Worm (Caenorhabditis elegans): ENCODE measurements around the gene gcs-1.

gcs-1 gene

ce11 chrII:9060332-9060840 lies 22.3 kb upstream of the gcs-1 start (continued):
- peak; percentile 97 for TF ChIP-seq mep-1 (tag; optimal IDR thresholded peaks at IDR 0.05)
- TF ChIP-seq mxl-3 (GFP tag; optimal IDR thresholded peaks at IDR 0.05) = peak; percentile 95
- peak; percentile 67; the same call in 1 of the 2 replicates for TF ChIP-seq pha-4 (GFP tag; IDR thresholded peaks at IDR 0.05)
- no peak for TF ChIP-seq pha-4 (tag; optimal IDR thresholded peaks at IDR 0.05)
- TF ChIP-seq ZK546.5 (tag; optimal IDR thresholded peaks at IDR 0.05) = peak in 1 of 2 experiments; percentile 47
- TF ChIP-seq egl-43 (GFP tag; IDR thresholded peaks at IDR 0.05) = peak; percentile 85
- peak; percentile 100 for TF ChIP-seq aha-1 (tag)
- TF ChIP-seq skn-1 (tag; optimal IDR thresholded peaks at IDR 0.05) = no peak
- TF ChIP-seq duxl-1 (tag; optimal IDR thresholded peaks at IDR 0.05; ENCODE audit: poor library complexity) = no peak
- TF ChIP-seq F10B5.3 (tag; optimal IDR thresholded peaks at IDR 0.05) = no peak
- no peak for TF ChIP-seq ztf-11 (tag; optimal IDR thresholded peaks at IDR 0.05)
- no peak for TF ChIP-seq zip-11 (GFP tag; IDR thresholded peaks at IDR 0.05)
- TF ChIP-seq Y5F2A.4 (GFP tag; optimal IDR thresholded peaks at IDR 0.05) = no peak
- TF ChIP-seq zag-1 (tag; optimal IDR thresholded peaks at IDR 0.05) = peak; percentile 47
- peak; percentile 70 for TF ChIP-seq tra-1 (GFP tag; IDR thresholded peaks at IDR 0.05)
- TF ChIP-seq lsy-2 (tag; optimal IDR thresholded peaks at IDR 0.05) = peak; percentile 79 to 90
- TF ChIP-seq tag-97 (GFP tag; IDR thresholded peaks at IDR 0.05) = no peak
- no peak for TF ChIP-seq zip-2 (tag; optimal IDR thresholded peaks at IDR 0.05)
- peak; percentile 95 for TF ChIP-seq nhr-6 (tag; optimal IDR thresholded peaks at IDR 0.05)
- no peak; the same call in 1 of the 2 replicates for TF ChIP-seq vab-7 (GFP tag; IDR thresholded peaks at IDR 0.05)
- peak; percentile 85 for TF ChIP-seq dmd-6 (GFP tag; IDR thresholded peaks at IDR 0.05)
- TF ChIP-seq lin-38 (GFP tag; IDR thresholded peaks at IDR 0.05) = peak; percentile 83

ce11 chrII:9059010-9059409 lies 20.9 kb upstream of the gcs-1 start:
- TF ChIP-seq R02D3.7 (tag; optimal IDR thresholded peaks at IDR 0.05) = no peak

ce11 chrII:9057035-9057668 lies 19.1 kb upstream of the gcs-1 start, which contains the start of gene rpl-32:
Gene rpl-32 (minus strand): TSS chrII:9057085.
- no peak for TF ChIP-seq spr-3 (GFP tag; optimal IDR thresholded peaks at IDR 0.05)
- TF ChIP-seq ceh-28 (tag; optimal IDR thresholded peaks at IDR 0.05) = no peak
- TF ChIP-seq fkh-10 (GFP tag; optimal IDR thresholded peaks at IDR 0.05) = peak; percentile 14
- TF ChIP-seq mdl-1 (tag; optimal IDR thresholded peaks at IDR 0.05) = no peak
- TF ChIP-seq egl-27 (tag; optimal IDR thresholded peaks at IDR 0.05) = no peak
- no peak for TF ChIP-seq spr-1 (tag; optimal IDR thresholded peaks at IDR 0.05)
- no peak for TF ChIP-seq tag-97 (GFP tag; IDR thresholded peaks at IDR 0.05)
- no peak for TF ChIP-seq zfp-3 (GFP tag; conservative IDR thresholded peaks at IDR 0.05)
- TF ChIP-seq zip-11 (GFP tag; IDR thresholded peaks at IDR 0.05) = no peak
- no peak for TF ChIP-seq gei-8 (GFP tag; optimal IDR thresholded peaks at IDR 0.05)
- TF ChIP-seq T26A8.4 (GFP tag; IDR thresholded peaks at IDR 0.05) = no peak
- no peak for TF ChIP-seq cey-2 (tag; optimal IDR thresholded peaks at IDR 0.05; ENCODE audit: borderline replicate concordance, insufficient read depth)
- TF ChIP-seq set-16 (GFP tag; IDR thresholded peaks at IDR 0.05) = no peak
- TF ChIP-seq ceh-82 (tag; optimal IDR thresholded peaks at IDR 0.05) = no peak
- TF ChIP-seq mep-1 (tag; optimal IDR thresholded peaks at IDR 0.05) = peak; percentile 84
- no peak for TF ChIP-seq egl-43 (GFP tag; IDR thresholded peaks at IDR 0.05)
- TF ChIP-seq mxl-3 (GFP tag; optimal IDR thresholded peaks at IDR 0.05) = no peak
- TF ChIP-seq sdz-12 (GFP tag; optimal IDR thresholded peaks at IDR 0.05) = no peak
- peak; percentile 78 for TF ChIP-seq aha-1 (tag)
- no peak for TF ChIP-seq R02D3.7 (tag; optimal IDR thresholded peaks at IDR 0.05)
- TF ChIP-seq daf-16 (GFP tag; optimal IDR thresholded peaks at IDR 0.05) = no peak
- TF ChIP-seq daf-16 (tag; optimal IDR thresholded peaks at IDR 0.05) = peak; percentile 17
- peak; percentile 82 for TF ChIP-seq T20F7.1 (GFP tag; optimal IDR thresholded peaks at IDR 0.05)
- TF ChIP-seq skn-1 (tag; optimal IDR thresholded peaks at IDR 0.05) = no peak
- no peak for TF ChIP-seq Y5F2A.4 (GFP tag; optimal IDR thresholded peaks at IDR 0.05)
- TF ChIP-seq ZK546.5 (tag; optimal IDR thresholded peaks at IDR 0.05) = no peak
- TF ChIP-seq lim-7 (GFP tag; IDR thresholded peaks at IDR 0.05) = no peak
- peak; percentile 97 for TF ChIP-seq lin-38 (GFP tag; IDR thresholded peaks at IDR 0.05)
- TF ChIP-seq saeg-2 (GFP tag; IDR thresholded peaks at IDR 0.05) = no peak
- TF ChIP-seq hmg-1.1 (GFP tag; IDR thresholded peaks at IDR 0.05) = peak; percentile 51
- TF ChIP-seq nhr-25 (tag; optimal IDR thresholded peaks at IDR 0.05; ENCODE audit: borderline replicate concordance, insufficient read depth) = peak; percentile 33
- no peak for TF ChIP-seq lir-3 (tag; optimal IDR thresholded peaks at IDR 0.05)
- TF ChIP-seq F44E2.7 (GFP tag; IDR thresholded peaks at IDR 0.05) = no peak
- TF ChIP-seq arid-1 (GFP tag; conservative IDR thresholded peaks at IDR 0.05) = no peak
- no peak for TF ChIP-seq tra-1 (GFP tag; IDR thresholded peaks at IDR 0.05)

All from whole organism, L4 larva.